Worm (Caenorhabditis elegans) whole organism, late embryonic: ENCODE data around the gene F25F2.1.

ENCODE experiments used
- C08G9.2 ChIP-seq: sonication (generic microtip); optimal IDR thresholded peaks from 2 replicates; lab custom pipeline; 2016; ENCODE audit warnings: mild to moderate bottlenecking, missing genetic modification characterization, moderate library complexity, missing compliant biosample characterization
- K02D7.2 ChIP-seq: sonication (generic microtip); optimal IDR thresholded peaks from 2 replicates; lab custom pipeline; 2017; ENCODE audit warnings: mild to moderate bottlenecking, missing genetic modification characterization, missing compliant biosample characterization
- K09A11.1 ChIP-seq: sonication (generic microtip); optimal IDR thresholded peaks from 2 replicates; lab custom pipeline; 2017; ENCODE audit warnings: antibody characterized with exemption, mild to moderate bottlenecking, missing genetic modification characterization, missing compliant biosample characterization; ENCODE audit not compliant: insufficient read depth
- Y22D7AL.16 ChIP-seq: sonication (generic microtip); optimal IDR thresholded peaks from 2 replicates; lab custom pipeline; 2016; ENCODE audit warnings: missing genetic modification characterization, missing compliant biosample characterization
- ceh-14 ChIP-seq: sonication (generic microtip); optimal IDR thresholded peaks from 2 replicates; lab custom pipeline; 2016; ENCODE audit warnings: missing genotype, missing genetic modification characterization, missing compliant biosample characterization
- ceh-18 ChIP-seq: sonication (generic microtip); optimal IDR thresholded peaks from 2 replicates; lab custom pipeline; 2016; ENCODE audit warnings: missing genetic modification characterization, missing compliant biosample characterization
- ceh-19 ChIP-seq: fragments of 200-800 bp; sonication (Bioruptor generic); optimal IDR thresholded peaks from 2 replicates; lab custom pipeline; 2018; ENCODE audit warnings: mild to moderate bottlenecking, missing genetic modification characterization, missing compliant biosample characterization
- ceh-30 ChIP-seq: fragments of 150-350 bp; optimal IDR thresholded peaks from 2 replicates; lab custom pipeline; 2014; ENCODE audit warnings: missing biosample characterization, missing genetic modification characterization
- ceh-31 ChIP-seq: sonication (generic microtip); optimal IDR thresholded peaks from 2 replicates; lab custom pipeline; 2016; ENCODE audit warnings: missing genetic modification characterization, missing compliant biosample characterization
- ceh-34 ChIP-seq: sonication (generic microtip); optimal IDR thresholded peaks from 2 replicates; lab custom pipeline; 2016; ENCODE audit warnings: mild to moderate bottlenecking, missing genetic modification characterization, missing compliant biosample characterization
- ceh-45 ChIP-seq: fragments of 200-800 bp; sonication (Bioruptor generic); IDR thresholded peaks from 2 replicates; pipeline ENCODE4 v1.3.6; 2022; ENCODE audit warnings: missing genetic modification reagents, missing genetic modification characterization, missing compliant biosample characterization
- dve-1 ChIP-seq: sonication (generic microtip); optimal IDR thresholded peaks from 2 replicates; lab custom pipeline; 2017; ENCODE audit warnings: antibody characterized with exemption, mild to moderate bottlenecking, missing genetic modification characterization, missing compliant biosample characterization
- elt-2 ChIP-seq: sonication (generic microtip); optimal IDR thresholded peaks from 2 replicates; lab custom pipeline; 2016; ENCODE audit warnings: missing genetic modification reagents, missing genetic modification characterization, missing compliant biosample characterization
- ets-4 ChIP-seq: sonication (generic microtip); optimal IDR thresholded peaks from 2 replicates; lab custom pipeline; 2016; ENCODE audit warnings: missing genetic modification characterization, missing compliant biosample characterization
- eyg-1 ChIP-seq: sonication (generic microtip); optimal IDR thresholded peaks from 2 replicates; lab custom pipeline; 2016; ENCODE audit warnings: missing genotype, missing genetic modification characterization, missing compliant biosample characterization
- fax-1 ChIP-seq: sonication (generic microtip); optimal IDR thresholded peaks from 2 replicates; lab custom pipeline; 2016; ENCODE audit warnings: missing genotype, missing genetic modification characterization, missing compliant biosample characterization
- fkh-10 ChIP-seq: fragments of 150-350 bp; optimal IDR thresholded peaks from 2 replicates; lab custom pipeline; 2014; ENCODE audit warnings: missing biosample characterization, missing genetic modification reagents, missing genetic modification characterization
- gmeb-2 ChIP-seq: sonication (generic microtip); optimal IDR thresholded peaks from 2 replicates; lab custom pipeline; 2016; ENCODE audit warnings: missing genetic modification characterization, inconsistent platforms, missing compliant biosample characterization
- hlh-13 ChIP-seq: fragments of 200-800 bp; sonication (Bioruptor generic); optimal IDR thresholded peaks from 2 replicates; lab custom pipeline; 2018; ENCODE audit warnings: mild to moderate bottlenecking, missing genetic modification characterization, missing compliant biosample characterization
- hlh-15 ChIP-seq: sonication (generic microtip); optimal IDR thresholded peaks from 2 replicates; lab custom pipeline; 2016; ENCODE audit warnings: missing genetic modification characterization, missing compliant biosample characterization
- hlh-30 ChIP-seq: sonication (generic microtip); optimal IDR thresholded peaks from 2 replicates; lab custom pipeline; 2017; ENCODE audit warnings: antibody characterized with exemption, missing genetic modification characterization, missing compliant biosample characterization; ENCODE audit not compliant: insufficient read depth
- hlh-6 ChIP-seq: sonication (generic microtip); optimal IDR thresholded peaks from 2 replicates; lab custom pipeline; 2016; ENCODE audit warnings: missing genotype, missing genetic modification characterization, missing compliant biosample characterization
- lim-6 ChIP-seq: sonication (generic microtip); optimal IDR thresholded peaks from 2 replicates; lab custom pipeline; 2016; ENCODE audit warnings: missing genetic modification characterization, missing compliant biosample characterization
- mec-3 ChIP-seq: sonication (generic microtip); optimal IDR thresholded peaks from 2 replicates; lab custom pipeline; 2016; ENCODE audit warnings: borderline replicate concordance, missing genetic modification characterization, missing compliant biosample characterization
- nfya-1 ChIP-seq: sonication (generic microtip); optimal IDR thresholded peaks from 2 replicates; lab custom pipeline; 2017; ENCODE audit warnings: missing genetic modification characterization, mild to moderate bottlenecking, missing compliant biosample characterization, antibody characterized with exemption, moderate library complexity
- nhr-11 ChIP-seq: fragments of 150-350 bp; optimal IDR thresholded peaks from 2 replicates; lab custom pipeline; 2014; ENCODE audit warnings: missing biosample characterization, missing genetic modification characterization
- nhr-232 ChIP-seq: sonication (generic microtip); optimal IDR thresholded peaks from 2 replicates; lab custom pipeline; 2016; ENCODE audit warnings: missing genetic modification characterization, missing compliant biosample characterization
- odd-2 ChIP-seq: sonication (generic microtip); optimal IDR thresholded peaks from 2 replicates; lab custom pipeline; 2017; ENCODE audit warnings: antibody characterized with exemption, mild to moderate bottlenecking, missing genetic modification characterization, missing compliant biosample characterization
- pag-3 ChIP-seq: sonication (generic microtip); optimal IDR thresholded peaks from 2 replicates; lab custom pipeline; 2016; ENCODE audit warnings: missing compliant biosample characterization, missing genetic modification characterization, borderline replicate concordance
- pat-9 ChIP-seq: fragments of 200-800 bp; sonication (Bioruptor generic); optimal IDR thresholded peaks from 2 replicates; lab custom pipeline; 2018; ENCODE audit warnings: mild to moderate bottlenecking, missing genetic modification characterization, moderate library complexity, missing compliant biosample characterization
- pax-1 ChIP-seq: fragments of 150-350 bp; optimal IDR thresholded peaks from 2 replicates; lab custom pipeline; 2014; ENCODE audit warnings: missing biosample characterization, missing genetic modification characterization
- pha-4 ChIP-seq: fragments of 150-350 bp; optimal IDR thresholded peaks from 2 replicates; lab custom pipeline; 2018; ENCODE audit warnings: missing biosample characterization, missing genetic modification reagents, missing genetic modification characterization
- pqm-1 ChIP-seq: sonication (generic microtip); optimal IDR thresholded peaks from 2 replicates; lab custom pipeline; 2016; ENCODE audit warnings: missing genetic modification characterization, missing compliant biosample characterization
- pros-1 ChIP-seq: fragments of 150-350 bp; optimal IDR thresholded peaks from 2 replicates; lab custom pipeline; 2014; ENCODE audit warnings: missing biosample characterization, missing genetic modification reagents, missing genetic modification characterization
- ref-2 ChIP-seq: sonication (generic microtip); optimal IDR thresholded peaks from 2 replicates; lab custom pipeline; 2016; ENCODE audit warnings: missing genetic modification characterization, missing compliant biosample characterization
- rnt-1 ChIP-seq: sonication (generic microtip); optimal IDR thresholded peaks from 2 replicates; lab custom pipeline; 2016; ENCODE audit warnings: missing genetic modification characterization, missing compliant biosample characterization
- sdc-2 ChIP-seq: sonication (generic microtip); optimal IDR thresholded peaks from 2 replicates; lab custom pipeline; 2016; ENCODE audit warnings: missing genotype, missing genetic modification characterization, missing compliant biosample characterization
- sox-4 ChIP-seq: sonication (generic microtip); optimal IDR thresholded peaks from 2 replicates; lab custom pipeline; 2017; ENCODE audit warnings: mild to moderate bottlenecking, missing genetic modification characterization, inconsistent platforms, missing compliant biosample characterization
- tbx-2 ChIP-seq: sonication (generic microtip); optimal IDR thresholded peaks from 2 replicates; lab custom pipeline; 2016; ENCODE audit warnings: missing genetic modification characterization, missing compliant biosample characterization
- tbx-7 ChIP-seq: sonication (generic microtip); optimal IDR thresholded peaks from 2 replicates; lab custom pipeline; 2016; ENCODE audit warnings: missing genotype, missing genetic modification characterization, missing compliant biosample characterization
- ttx-3 ChIP-seq: sonication (generic microtip); optimal IDR thresholded peaks from 2 replicates; lab custom pipeline; 2016; ENCODE audit warnings: missing genetic modification reagents, missing genetic modification characterization, missing compliant biosample characterization
- unc-42 ChIP-seq: sonication (generic microtip); optimal IDR thresholded peaks from 2 replicates; lab custom pipeline; 2016; ENCODE audit warnings: missing genotype, missing genetic modification characterization, missing compliant biosample characterization
- zip-5 ChIP-seq: sonication (generic microtip); optimal IDR thresholded peaks from 2 replicates; lab custom pipeline; 2016; ENCODE audit warnings: missing genetic modification characterization, missing compliant biosample characterization

Gene F25F2.1

ce11 chrIII:4504358-4504757 is 4.3 kb upstream of the F25F2.1 start:
- peak; percentile 39 for TF ChIP-seq ceh-31 (tag; lab: Kevin White, UChicago)
- peak; percentile 23 for TF ChIP-seq rnt-1
- no peak for TF ChIP-seq hlh-13
- no peak for TF ChIP-seq odd-2 (tag; lab: Kevin White, UChicago)
- TF ChIP-seq unc-42 (tag; lab: Kevin White, UChicago): peak; percentile 11
- TF ChIP-seq hlh-6 (tag; lab: Kevin White, UChicago): no peak
- peak; percentile 4 for TF ChIP-seq nfya-1
- no peak for TF ChIP-seq ets-4 (tag; lab: Kevin White, UChicago)
- peak; percentile 26 for TF ChIP-seq tbx-2 (tag; lab: Kevin White, UChicago)
- TF ChIP-seq K09A11.1 (tag; lab: Kevin White, UChicago): peak; percentile 28
- peak; percentile 41 for TF ChIP-seq ceh-18 (tag; lab: Kevin White, UChicago)

DNA sequence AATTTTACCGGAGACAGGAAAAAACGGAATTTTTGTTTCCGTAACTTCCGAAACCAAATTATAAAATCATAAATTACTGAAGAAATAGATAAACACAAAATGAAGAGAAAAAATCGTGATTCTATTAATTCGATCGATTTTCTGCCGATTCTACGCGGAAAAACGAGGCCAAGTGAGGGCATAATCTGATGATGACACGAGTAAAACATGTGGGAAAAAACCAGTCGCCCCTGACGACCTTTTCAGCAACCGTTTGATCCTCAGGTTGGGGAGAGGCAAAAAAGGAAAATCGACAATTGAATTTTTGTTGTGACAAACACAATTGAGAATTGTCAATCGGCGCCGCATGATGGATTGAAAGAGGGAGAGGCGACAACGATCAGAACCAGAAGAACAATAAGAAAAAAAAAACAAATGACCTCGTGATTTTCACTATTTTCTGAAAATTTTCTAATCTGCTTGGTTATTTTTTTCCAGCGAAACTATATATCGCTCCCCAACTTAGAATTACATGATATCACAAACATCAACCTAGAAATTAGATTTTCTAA is 3.6 kb upstream of the F25F2.1 start:
- TF ChIP-seq ceh-31 (tag; lab: Kevin White, UChicago) (no peak), ceh-30 (tag; lab: Kevin White, UChicago) (no peak), pros-1 (tag; lab: Kevin White, UChicago) (no peak), nfya-1 (no peak)

DNA sequence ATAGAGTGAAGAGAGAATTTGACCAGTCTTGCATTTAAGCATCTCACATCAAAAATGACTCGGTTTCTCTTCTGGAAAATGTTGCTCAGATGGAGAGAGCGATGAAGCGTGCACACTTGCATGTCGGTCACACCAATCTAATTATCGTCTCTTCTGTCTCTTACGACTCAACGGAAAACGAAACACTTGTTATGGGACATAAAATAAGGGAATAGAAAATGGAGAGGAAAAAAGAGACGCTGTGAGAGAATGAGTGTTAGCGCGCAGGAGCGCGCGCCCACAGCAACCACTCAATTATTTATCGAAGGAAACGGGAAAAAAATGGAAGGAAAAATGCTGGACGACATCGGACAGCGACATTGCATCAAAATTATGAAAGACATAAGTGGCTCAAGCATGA is 2.9 kb upstream of the F25F2.1 start:
- TF ChIP-seq nfya-1 (no peak), hlh-13 (no peak), ref-2 (no peak), ttx-3 (tag; lab: Kevin White, UChicago) (no peak), rnt-1 (no peak), Y22D7AL.16 (tag; lab: Kevin White, UChicago) (no peak), mec-3 (tag; lab: Kevin White, UChicago) (no peak), pha-4 (tag; lab: Kevin White, UChicago) (no peak), ceh-45 (GFP tag; lab: Robert Waterston, UW) (no peak), tbx-7 (tag; lab: Kevin White, UChicago) (no peak), ceh-14 (tag; lab: Kevin White, UChicago) (peak; percentile 54), pqm-1 (tag; lab: Kevin White, UChicago) (no peak), K02D7.2 (tag; lab: Kevin White, UChicago) (peak; percentile 12), ceh-31 (tag; lab: Kevin White, UChicago) (peak; percentile 69), lim-6 (tag; lab: Kevin White, UChicago) (peak; percentile 4), dve-1 (tag; lab: Kevin White, UChicago) (no peak), pag-3 (tag; lab: Kevin White, UChicago) (no peak), sdc-2 (tag; lab: Kevin White, UChicago) (no peak), pros-1 (tag; lab: Kevin White, UChicago) (peak; percentile 28), ceh-34 (tag; lab: Kevin White, UChicago) (no peak), hlh-15 (no peak), nhr-11 (no peak), eyg-1 (no peak), pax-1 (tag; lab: Kevin White, UChicago) (no peak), ceh-19 (GFP tag; lab: Kevin White, UChicago) (no peak), unc-42 (tag; lab: Kevin White, UChicago) (peak; percentile 96), elt-2 (no peak)

- TF ChIP-seq elt-2 (peak; percentile 89), rnt-1 (no peak)
Measured at ce11 chrIII:4506140-4506539, 2.5 kb upstream of the F25F2.1 start.

ce11 chrIII:4506590-4507128 is 2.0 kb upstream of the F25F2.1 start:
- TF ChIP-seq zip-5 (tag; lab: Kevin White, UChicago): no peak
- TF ChIP-seq ceh-34 (tag; lab: Kevin White, UChicago): no peak
- no peak for TF ChIP-seq hlh-6 (tag; lab: Kevin White, UChicago)
- TF ChIP-seq pqm-1 (tag; lab: Kevin White, UChicago): no peak
- no peak for TF ChIP-seq mec-3 (tag; lab: Kevin White, UChicago)
- no peak for TF ChIP-seq C08G9.2
- TF ChIP-seq nhr-232: no peak
- no peak for TF ChIP-seq ceh-19 (GFP tag; lab: Kevin White, UChicago)
- no peak for TF ChIP-seq pax-1 (tag; lab: Kevin White, UChicago)
- TF ChIP-seq sox-4 (tag; lab: Kevin White, UChicago): no peak
- no peak for TF ChIP-seq hlh-30 (tag; lab: Kevin White, UChicago)
- no peak for TF ChIP-seq gmeb-2 (tag; lab: Kevin White, UChicago)
- TF ChIP-seq pat-9 (tag; lab: Kevin White, UChicago): no peak
- TF ChIP-seq ets-4 (tag; lab: Kevin White, UChicago): no peak
- TF ChIP-seq ceh-30 (tag; lab: Kevin White, UChicago): no peak
- no peak for TF ChIP-seq fkh-10 (GFP tag; lab: Kevin White, UChicago)
- TF ChIP-seq fax-1 (tag; lab: Kevin White, UChicago): no peak
